Worm (Caenorhabditis elegans) whole organism, late embryonic: Measurements from ENCODE around the gene R01H2.7.

Experiments
- C38D4.7 ChIP-seq: fragments of 200-800 bp; sonication (Bioruptor generic); optimal IDR thresholded peaks from 2 replicates; lab custom pipeline; 2018; ENCODE audit warnings: mild to moderate bottlenecking, missing genetic modification characterization, moderate library complexity, missing compliant biosample characterization
- F13H6.1 ChIP-seq: sonication (generic microtip); optimal IDR thresholded peaks from 2 replicates; lab custom pipeline; 2016; ENCODE audit warnings: missing genetic modification characterization, missing compliant biosample characterization
- K09A11.1 ChIP-seq: sonication (generic microtip); optimal IDR thresholded peaks from 2 replicates; lab custom pipeline; 2017; ENCODE audit warnings: antibody characterized with exemption, mild to moderate bottlenecking, missing genetic modification characterization, missing compliant biosample characterization; ENCODE audit not compliant: insufficient read depth
- ahr-1 ChIP-seq: sonication (generic microtip); optimal IDR thresholded peaks from 2 replicates; lab custom pipeline; 2016; ENCODE audit warnings: missing genetic modification characterization, missing compliant biosample characterization
- ama-1 ChIP-seq: fragments of 150-350 bp; optimal IDR thresholded peaks from 2 replicates; lab custom pipeline; 2014
- ceh-18 ChIP-seq: sonication (generic microtip); optimal IDR thresholded peaks from 2 replicates; lab custom pipeline; 2016; ENCODE audit warnings: missing genetic modification characterization, missing compliant biosample characterization
- ceh-2 ChIP-seq: sonication (generic microtip); optimal IDR thresholded peaks from 2 replicates; lab custom pipeline; 2016; ENCODE audit warnings: missing genotype, missing genetic modification characterization, missing compliant biosample characterization
- ceh-22 ChIP-seq: sonication (generic microtip); optimal IDR thresholded peaks from 2 replicates; lab custom pipeline; 2017; ENCODE audit warnings: missing biosample characterization, missing genetic modification characterization
- ceh-30 ChIP-seq: fragments of 150-350 bp; optimal IDR thresholded peaks from 2 replicates; lab custom pipeline; 2014; ENCODE audit warnings: missing biosample characterization, missing genetic modification characterization
- ceh-31 ChIP-seq: sonication (generic microtip); optimal IDR thresholded peaks from 2 replicates; lab custom pipeline; 2016; ENCODE audit warnings: missing genetic modification characterization, missing compliant biosample characterization
- ceh-34 ChIP-seq: sonication (generic microtip); optimal IDR thresholded peaks from 2 replicates; lab custom pipeline; 2016; ENCODE audit warnings: mild to moderate bottlenecking, missing genetic modification characterization, missing compliant biosample characterization
- ceh-45 ChIP-seq: fragments of 200-800 bp; sonication (Bioruptor generic); IDR thresholded peaks from 2 replicates; pipeline ENCODE4 v1.3.6; 2022; ENCODE audit warnings: missing genetic modification reagents, missing genetic modification characterization, missing compliant biosample characterization
- ceh-48 ChIP-seq: sonication (generic microtip); optimal IDR thresholded peaks from 2 replicates; lab custom pipeline; 2016; ENCODE audit warnings: missing genetic modification characterization, inconsistent platforms, missing compliant biosample characterization
- ceh-6 ChIP-seq: fragments of 200-800 bp; sonication (Bioruptor generic); optimal IDR thresholded peaks from 2 replicates; lab custom pipeline; 2018; ENCODE audit warnings: mild to moderate bottlenecking, missing genetic modification characterization, missing compliant biosample characterization
- che-1 ChIP-seq: sonication (generic microtip); optimal IDR thresholded peaks from 2 replicates; lab custom pipeline; 2016; ENCODE audit warnings: mild to moderate bottlenecking, missing genetic modification characterization, missing compliant biosample characterization
- dmd-4 ChIP-seq: sonication (generic microtip); optimal IDR thresholded peaks from 2 replicates; lab custom pipeline; 2016; ENCODE audit warnings: borderline replicate concordance, missing genetic modification characterization, missing compliant biosample characterization
- elt-4 ChIP-seq: sonication (generic microtip); optimal IDR thresholded peaks from 2 replicates; lab custom pipeline; 2016; ENCODE audit warnings: missing genetic modification characterization, missing compliant biosample characterization
- eyg-1 ChIP-seq: sonication (generic microtip); optimal IDR thresholded peaks from 2 replicates; lab custom pipeline; 2016; ENCODE audit warnings: missing genotype, missing genetic modification characterization, missing compliant biosample characterization
- fax-1 ChIP-seq: sonication (generic microtip); optimal IDR thresholded peaks from 2 replicates; lab custom pipeline; 2016; ENCODE audit warnings: missing genotype, missing genetic modification characterization, missing compliant biosample characterization
- fkh-10 ChIP-seq: fragments of 150-350 bp; optimal IDR thresholded peaks from 2 replicates; lab custom pipeline; 2014; ENCODE audit warnings: missing biosample characterization, missing genetic modification reagents, missing genetic modification characterization
- fkh-6 ChIP-seq: sonication (generic microtip); optimal IDR thresholded peaks from 2 replicates; lab custom pipeline; 2016; ENCODE audit warnings: missing genetic modification characterization, missing compliant biosample characterization
- gmeb-2 ChIP-seq: sonication (generic microtip); optimal IDR thresholded peaks from 2 replicates; lab custom pipeline; 2016; ENCODE audit warnings: missing genetic modification characterization, inconsistent platforms, missing compliant biosample characterization
- hlh-13 ChIP-seq: fragments of 200-800 bp; sonication (Bioruptor generic); optimal IDR thresholded peaks from 2 replicates; lab custom pipeline; 2018; ENCODE audit warnings: mild to moderate bottlenecking, missing genetic modification characterization, missing compliant biosample characterization
- hlh-8 ChIP-seq: sonication (generic microtip); optimal IDR thresholded peaks from 2 replicates; lab custom pipeline; 2016; ENCODE audit warnings: missing genotype, missing genetic modification characterization, missing compliant biosample characterization
- lim-6 ChIP-seq: sonication (generic microtip); optimal IDR thresholded peaks from 2 replicates; lab custom pipeline; 2016; ENCODE audit warnings: missing genetic modification characterization, missing compliant biosample characterization
- madf-2 ChIP-seq: sonication (generic microtip); optimal IDR thresholded peaks from 2 replicates; lab custom pipeline; 2017; ENCODE audit warnings: missing genetic modification characterization, missing compliant biosample characterization
- mec-3 ChIP-seq: sonication (generic microtip); optimal IDR thresholded peaks from 2 replicates; lab custom pipeline; 2016; ENCODE audit warnings: borderline replicate concordance, missing genetic modification characterization, missing compliant biosample characterization
- nhr-11 ChIP-seq: fragments of 150-350 bp; optimal IDR thresholded peaks from 2 replicates; lab custom pipeline; 2014; ENCODE audit warnings: missing biosample characterization, missing genetic modification characterization
- pag-3 ChIP-seq: sonication (generic microtip); optimal IDR thresholded peaks from 2 replicates; lab custom pipeline; 2016; ENCODE audit warnings: missing compliant biosample characterization, missing genetic modification characterization, borderline replicate concordance
- pat-9 ChIP-seq: fragments of 200-800 bp; sonication (Bioruptor generic); optimal IDR thresholded peaks from 2 replicates; lab custom pipeline; 2018; ENCODE audit warnings: mild to moderate bottlenecking, missing genetic modification characterization, moderate library complexity, missing compliant biosample characterization
- pax-1 ChIP-seq: fragments of 150-350 bp; optimal IDR thresholded peaks from 2 replicates; lab custom pipeline; 2014; ENCODE audit warnings: missing biosample characterization, missing genetic modification characterization
- pha-2 ChIP-seq: sonication (generic microtip); optimal IDR thresholded peaks from 2 replicates; lab custom pipeline; 2017; ENCODE audit warnings: mild to moderate bottlenecking, missing genetic modification characterization, missing compliant biosample characterization
- pha-4 ChIP-seq: fragments of 150-350 bp; optimal IDR thresholded peaks from 2 replicates; lab custom pipeline; 2018; ENCODE audit warnings: missing biosample characterization, missing genetic modification reagents, missing genetic modification characterization
- ref-2 ChIP-seq: sonication (generic microtip); optimal IDR thresholded peaks from 2 replicates; lab custom pipeline; 2016; ENCODE audit warnings: missing genetic modification characterization, missing compliant biosample characterization
- rnt-1 ChIP-seq: sonication (generic microtip); optimal IDR thresholded peaks from 2 replicates; lab custom pipeline; 2016; ENCODE audit warnings: missing genetic modification characterization, missing compliant biosample characterization
- sox-4 ChIP-seq: sonication (generic microtip); optimal IDR thresholded peaks from 2 replicates; lab custom pipeline; 2017; ENCODE audit warnings: mild to moderate bottlenecking, missing genetic modification characterization, inconsistent platforms, missing compliant biosample characterization
- syd-9 ChIP-seq: sonication (generic microtip); optimal IDR thresholded peaks from 2 replicates; lab custom pipeline; 2016; ENCODE audit warnings: mild to moderate bottlenecking, missing genetic modification characterization, moderate library complexity, missing compliant biosample characterization
- tbx-2 ChIP-seq: sonication (generic microtip); optimal IDR thresholded peaks from 2 replicates; lab custom pipeline; 2016; ENCODE audit warnings: missing genetic modification characterization, missing compliant biosample characterization
- tbx-7 ChIP-seq: sonication (generic microtip); optimal IDR thresholded peaks from 2 replicates; lab custom pipeline; 2016; ENCODE audit warnings: missing genotype, missing genetic modification characterization, missing compliant biosample characterization
- ttx-3 ChIP-seq: sonication (generic microtip); optimal IDR thresholded peaks from 2 replicates; lab custom pipeline; 2016; ENCODE audit warnings: missing genetic modification reagents, missing genetic modification characterization, missing compliant biosample characterization
- unc-3 ChIP-seq, 2 experiments: fragments of 200-800 bp in 1 of 2; sonication (Bioruptor generic) in 1 of 2; sonication (generic microtip) in 1 of 2; conservative IDR thresholded peaks in 1 of 2; optimal IDR thresholded peaks in 1 of 2; 2 replicates each; pipeline versions ENCODE4 v1.3.6 to Lab custom; 2016 to 2022; ENCODE audit warnings: missing compliant biosample characterization in 2 of 2, missing genetic modification characterization in 2 of 2, missing genetic modification reagents in 1 of 2
- unc-86 ChIP-seq: sonication (generic microtip); optimal IDR thresholded peaks from 2 replicates; lab custom pipeline; 2016; ENCODE audit warnings: missing genetic modification characterization, missing compliant biosample characterization
- ztf-16 ChIP-seq: sonication (generic microtip); optimal IDR thresholded peaks from 2 replicates; lab custom pipeline; 2017; ENCODE audit warnings: missing genetic modification characterization, missing compliant biosample characterization

Gene R01H2.7

ce11 chrIII:7030044-7030804 lies 15.3 kb downstream of the R01H2.7 start (continued):
- no peak for TF ChIP-seq unc-3 (GFP tag; conservative IDR thresholded peaks at IDR 0.05; lab: Robert Waterston, UW)
- TF ChIP-seq unc-3 (tag; optimal IDR thresholded peaks at IDR 0.05; lab: Kevin White, UChicago): peak; percentile 9
- no peak for TF ChIP-seq pha-4
- TF ChIP-seq ref-2: peak; percentile 12
- TF ChIP-seq pat-9 (tag; lab: Kevin White, UChicago): peak; percentile 33
- TF ChIP-seq pax-1 (tag; lab: Kevin White, UChicago): no peak
- no peak for TF ChIP-seq ceh-22
- no peak for TF ChIP-seq elt-4 (tag; lab: Kevin White, UChicago)
- no peak for TF ChIP-seq ceh-30 (tag; lab: Kevin White, UChicago)
- TF ChIP-seq ttx-3 (tag; lab: Kevin White, UChicago): peak; percentile 55
- no peak for TF ChIP-seq tbx-7 (tag; lab: Kevin White, UChicago)
- peak; percentile 34 for TF ChIP-seq sox-4 (tag; lab: Kevin White, UChicago)
- no peak for TF ChIP-seq ceh-2 (tag; lab: Kevin White, UChicago)
- peak; percentile 4 for TF ChIP-seq unc-86 (tag; lab: Kevin White, UChicago)
- peak; percentile 39 for TF ChIP-seq pha-2 (tag; lab: Kevin White, UChicago)
- TF ChIP-seq K09A11.1 (tag; lab: Kevin White, UChicago): no peak
- TF ChIP-seq fkh-6: no peak
- no peak for TF ChIP-seq eyg-1 (tag; lab: Kevin White, UChicago)
- TF ChIP-seq nhr-11: no peak
- TF ChIP-seq gmeb-2: peak; percentile 50
- no peak for TF ChIP-seq dmd-4 (tag; lab: Kevin White, UChicago)

ce11 chrIII:7029105-7029504 lies 16.4 kb downstream of the R01H2.7 start, which contains the start of gene cyk-1:
TSS of gene cyk-1 (minus strand) at chrIII:7029205.
- TF ChIP-seq ceh-34 (tag; lab: Kevin White, UChicago) (no peak), ceh-6 (GFP tag; lab: Kevin White, UChicago) (no peak), pag-3 (tag; lab: Kevin White, UChicago) (no peak), fkh-10 (GFP tag; lab: Kevin White, UChicago) (no peak), ttx-3 (tag; lab: Kevin White, UChicago) (no peak), pha-2 (tag; lab: Kevin White, UChicago) (no peak), hlh-13 (GFP tag; lab: Kevin White, UChicago) (no peak), elt-4 (tag; lab: Kevin White, UChicago) (no peak), rnt-1 (tag; lab: Kevin White, UChicago) (no peak), C38D4.7 (GFP tag; lab: Kevin White, UChicago) (no peak), ceh-18 (tag; lab: Kevin White, UChicago) (no peak), lim-6 (no peak), fax-1 (no peak), unc-3 (GFP tag; conservative IDR thresholded peaks at IDR 0.05; lab: Robert Waterston, UW) (no peak), unc-3 (tag; optimal IDR thresholded peaks at IDR 0.05; lab: Kevin White, UChicago) (no peak), che-1 (tag; lab: Kevin White, UChicago) (no peak), nhr-11 (no peak), hlh-8 (tag; lab: Kevin White, UChicago) (no peak), ahr-1 (tag; lab: Kevin White, UChicago) (no peak)

ce11 chrIII:7025839-7026238 lies 19.7 kb downstream of the R01H2.7 start:
- TF ChIP-seq mec-3 (tag; lab: Kevin White, UChicago) (no peak), tbx-2 (tag; lab: Kevin White, UChicago) (no peak), pha-2 (tag; lab: Kevin White, UChicago) (no peak), syd-9 (tag; lab: Kevin White, UChicago) (no peak), hlh-8 (tag; lab: Kevin White, UChicago) (no peak), ceh-31 (tag; lab: Kevin White, UChicago) (no peak), ztf-16 (no peak), che-1 (tag; lab: Kevin White, UChicago) (no peak), madf-2 (tag; lab: Kevin White, UChicago) (no peak), ceh-48 (tag; lab: Kevin White, UChicago) (no peak), eyg-1 (tag; lab: Kevin White, UChicago) (no peak), ref-2 (no peak), F13H6.1 (tag; lab: Kevin White, UChicago) (no peak), ama-1 (lab: Kevin White, UChicago) (no peak), ceh-45 (GFP tag; lab: Robert Waterston, UW) (no peak), ceh-22 (no peak)
- TF ChIP-seq, all 69 proteins: peak for 0
